Fruit fly (Drosophila melanogaster) S2 (cell line): ENCODE results near the gene CG10631.
A peak's percentile ranks its signal among the peaks of the same experiment; 100 is the strongest.

Source experiments
- CG8478 ChIP-seq: fragments of >200 bp; optimal IDR thresholded peaks from 2 replicates; lab custom pipeline; 2018
- CTCF ChIP-seq, 2 experiments: fragments of >200 bp; optimal IDR thresholded peaks; 2 replicates each; lab custom pipeline; 2018

Gene CG10631

dm6 chr2L:19769703-19770102 is 13.0 kb upstream of the CG10631 start:
- no peak for TF ChIP-seq CTCF (optimal IDR thresholded peaks at IDR 0.05; lab: Kevin White, UChicago)
- no peak for TF ChIP-seq CG8478

dm6 chr2L:19768967-19769366 is 12.3 kb upstream of the CG10631 start, which contains the start of gene bsh:
Gene bsh, minus strand, starts transcription at chr2L:19769067.
- TF ChIP-seq CTCF (optimal IDR thresholded peaks at IDR 0.05; lab: Kevin White, UChicago) (no peak), CG8478 (no peak)

dm6 chr2L:19765406-19765805 is 8.7 kb upstream of the CG10631 start:
- TF ChIP-seq CTCF (optimal IDR thresholded peaks at IDR 0.05; lab: Kevin White, UChicago) (no peak), CG8478 (no peak)

- no peak for TF ChIP-seq CG8478
- no peak for TF ChIP-seq CTCF (optimal IDR thresholded peaks at IDR 0.05; lab: Kevin White, UChicago)
Observed at dm6 chr2L:19764581-19765136, 8.0 kb upstream of the CG10631 start.

dm6 chr2L:19763773-19764580 is 7.3 kb upstream of the CG10631 start, which contains the start of gene fbp:
Gene fbp, minus strand, starts transcription at chr2L:19764136.
- TF ChIP-seq CG8478 (no peak), CTCF (optimal IDR thresholded peaks at IDR 0.05; lab: Kevin White, UChicago) (no peak)

dm6 chr2L:19763446-19763772 is 6.7 kb upstream of the CG10631 start:
- TF ChIP-seq CG8478 = no peak
- no peak for TF ChIP-seq CTCF (optimal IDR thresholded peaks at IDR 0.05; lab: Kevin White, UChicago)

dm6 chr2L:19758511-19759128 is 1.9 kb upstream of the CG10631 start, which contains the start of the genes CG10628 and Dus3:
Gene CG10628, minus strand, starts transcription at chr2L:19758615.
Gene Dus3, plus strand, starts transcription at chr2L:19758879.
- TF ChIP-seq CG8478 (no peak), CTCF (optimal IDR thresholded peaks at IDR 0.05; lab: Kevin White, UChicago) (no peak)

- TF ChIP-seq CG8478 (no peak), CTCF (optimal IDR thresholded peaks at IDR 0.05; lab: Kevin White, UChicago) (no peak)
Observed at dm6 chr2L:19756040-19756439, 664 bp downstream of the CG10631 start.

- no peak for TF ChIP-seq CG8478
- no peak for TF ChIP-seq CTCF (optimal IDR thresholded peaks at IDR 0.05; lab: Kevin White, UChicago)
Observed at dm6 chr2L:19755015-19755414, 1.7 kb downstream of the CG10631 start.

- TF ChIP-seq CTCF (optimal IDR thresholded peaks at IDR 0.05; lab: Kevin White, UChicago) (no peak), CG8478 (no peak)
Observed at dm6 chr2L:19750571-19750970, 6.1 kb downstream of the CG10631 start.

- TF ChIP-seq CTCF (optimal IDR thresholded peaks at IDR 0.05; lab: Kevin White, UChicago) (peak; percentile 46 to 50), CG8478 (no peak)
Observed at dm6 chr2L:19735635-19736109, 21.0 kb downstream of the CG10631 start, which contains the start of the genes CG10462 and Nf-YB. Gene CG10462, minus strand, starts transcription at chr2L:19735980. Gene Nf-YB, plus strand, starts transcription at chr2L:19736044.

dm6 chr2L:19722517-19722916 is 34.2 kb downstream of the CG10631 start:
- TF ChIP-seq CG8478 (no peak), CTCF (optimal IDR thresholded peaks at IDR 0.05; lab: Kevin White, UChicago) (no peak)

dm6 chr2L:19700868-19701267 is 55.8 kb downstream of the CG10631 start, which contains the start of gene scw:
Gene scw, minus strand, starts transcription at chr2L:19700968.
- no peak for TF ChIP-seq CTCF (optimal IDR thresholded peaks at IDR 0.05; lab: Kevin White, UChicago)
- no peak for TF ChIP-seq CG8478
